Fruit fly (Drosophila melanogaster) whole organism, pupa: Measurements from ENCODE around the gene Gbs-70E.

Experiments used
- CG10348 ChIP-seq: fragments of 200-800 bp; sonication (Bioruptor generic); IDR thresholded peaks from 2 replicates; pipeline ENCODE4 v1.3.6; 2022; ENCODE audit warnings: missing biosample characterization, missing genetic modification characterization
- CG12605 ChIP-seq: fragments of 200-800 bp; sonication (Bioruptor generic); IDR thresholded peaks from 2 replicates; pipeline ENCODE4 v1.3.6; 2022; ENCODE audit warnings: missing biosample characterization, missing genetic modification characterization
- CG13204 ChIP-seq: fragments of 200-800 bp; sonication (Bioruptor generic); optimal IDR thresholded peaks from 2 replicates; lab custom pipeline; 2018; ENCODE audit warnings: missing biosample characterization, mild to moderate bottlenecking, missing genetic modification characterization, moderate library complexity
- CG14655 ChIP-seq: fragments of 200-800 bp; sonication (Bioruptor generic); optimal IDR thresholded peaks from 3 replicates; lab custom pipeline; 2017; ENCODE audit warnings: mild to moderate bottlenecking, missing biosample characterization, missing genetic modification reagents, missing genetic modification characterization
- CG15710 ChIP-seq: fragments of 200-800 bp; sonication (Bioruptor generic); optimal IDR thresholded peaks from 2 replicates; lab custom pipeline; 2018; ENCODE audit warnings: missing biosample characterization, mild to moderate bottlenecking, missing genetic modification characterization, moderate library complexity
- CG17806 ChIP-seq: fragments of 200-800 bp; sonication (Bioruptor generic); optimal IDR thresholded peaks from 2 replicates; lab custom pipeline; 2018; ENCODE audit warnings: missing biosample characterization, mild to moderate bottlenecking, missing genetic modification characterization, moderate library complexity
- CG32121 ChIP-seq: fragments of 200-800 bp; sonication (Bioruptor generic); IDR thresholded peaks from 2 replicates; pipeline ENCODE4 v1.3.6; 2022; ENCODE audit warnings: missing biosample characterization, missing genetic modification characterization
- CG34367 ChIP-seq: fragments of 200-800 bp; sonication (Bioruptor generic); optimal IDR thresholded peaks from 2 replicates; lab custom pipeline; 2018; ENCODE audit warnings: missing biosample characterization, mild to moderate bottlenecking, missing genetic modification characterization
- CG4496 ChIP-seq: fragments of 200-800 bp; sonication (Bioruptor generic); IDR thresholded peaks from 3 replicates; pipeline ENCODE4 v1.3.6; 2022; ENCODE audit warnings: missing biosample characterization, missing genetic modification characterization
- CG8159 ChIP-seq: fragments of 200-800 bp; sonication (Bioruptor generic); optimal IDR thresholded peaks from 3 replicates; lab custom pipeline; 2018; ENCODE audit warnings: missing biosample characterization, mild to moderate bottlenecking, missing genetic modification characterization, moderate library complexity
- CG8301 ChIP-seq: fragments of 200-800 bp; sonication (Bioruptor generic); optimal IDR thresholded peaks from 2 replicates; lab custom pipeline; 2018; ENCODE audit warnings: missing biosample characterization, mild to moderate bottlenecking, missing genetic modification characterization
- CG9948 ChIP-seq: fragments of 200-800 bp; sonication (Bioruptor generic); optimal IDR thresholded peaks from 2 replicates; lab custom pipeline; 2018; ENCODE audit warnings: missing biosample characterization, mild to moderate bottlenecking, missing genetic modification characterization, moderate library complexity
- D1 ChIP-seq: fragments of 200-800 bp; sonication (Bioruptor generic); optimal IDR thresholded peaks from 2 replicates; lab custom pipeline; 2018; ENCODE audit warnings: missing biosample characterization, mild to moderate bottlenecking, missing genetic modification characterization, moderate library complexity
- EcR ChIP-seq: fragments of 200-800 bp; sonication (Bioruptor generic); optimal IDR thresholded peaks from 3 replicates; lab custom pipeline; 2019; ENCODE audit warnings: missing biosample characterization, missing genetic modification characterization, mild to moderate bottlenecking, moderate library complexity, missing genetic modification reagents
- Ets98B ChIP-seq: fragments of 200-800 bp; sonication (Bioruptor generic); IDR thresholded peaks from 2 replicates; pipeline ENCODE4 v1.3.6; 2022; ENCODE audit warnings: missing biosample characterization, missing genetic modification characterization
- Pif1A ChIP-seq: fragments of 200-800 bp; sonication (Bioruptor generic); optimal IDR thresholded peaks from 3 replicates; lab custom pipeline; 2016; ENCODE audit warnings: missing biosample characterization, missing genetic modification characterization
- Pif1B ChIP-seq: fragments of 200-800 bp; sonication (Bioruptor generic); optimal IDR thresholded peaks from 3 replicates; lab custom pipeline; 2016; ENCODE audit warnings: missing biosample characterization, missing genetic modification characterization
- Snoo ChIP-seq: fragments of 200-800 bp; sonication (Bioruptor generic); optimal IDR thresholded peaks from 3 replicates; lab custom pipeline; 2017; ENCODE audit warnings: missing biosample characterization, mild to moderate bottlenecking, missing genetic modification characterization, inconsistent platforms
- fd96Ca ChIP-seq: fragments of 200-800 bp; sonication (Bioruptor generic); IDR thresholded peaks from 3 replicates; pipeline ENCODE4 v1.3.6; 2022; ENCODE audit warnings: missing biosample characterization, missing genetic modification characterization
- gl ChIP-seq: fragments of 200-800 bp; sonication (Bioruptor generic); optimal IDR thresholded peaks from 2 replicates; lab custom pipeline; 2018; ENCODE audit warnings: missing biosample characterization, mild to moderate bottlenecking, missing genetic modification characterization
- rn ChIP-seq: fragments of 200-800 bp; sonication (Bioruptor generic); IDR thresholded peaks from 2 replicates; pipeline ENCODE4 v1.3.6; 2022; ENCODE audit warnings: missing biosample characterization, missing genetic modification characterization

Gbs-70E gene

dm6 chr3L:14534619-14535018 lies 16.2 kb downstream of the Gbs-70E start:
- TF ChIP-seq Pif1B (GFP tag; lab: Kevin White, UChicago) (peak; percentile 35), Snoo (tag; lab: Kevin White, UChicago) (peak; percentile 7), EcR (GFP tag; lab: Kevin White, UChicago) (no peak), CG9948 (peak; percentile 65), CG17806 (tag; lab: Kevin White, UChicago) (peak; percentile 50), D1 (tag; lab: Kevin White, UChicago) (peak; percentile 9), CG32121 (GFP tag; lab: Robert Waterston, UW) (peak; percentile 79), Ets98B (GFP tag; lab: Robert Waterston, UW) (peak; percentile 71), CG15710 (peak; percentile 48), CG14655 (GFP tag; lab: Kevin White, UChicago) (peak; percentile 85), CG12605 (GFP tag; lab: Robert Waterston, UW) (peak; percentile 62; the same call in 1 of the 2 replicates), CG10348 (GFP tag; lab: Robert Waterston, UW) (no peak), CG13204 (GFP tag; lab: Kevin White, UChicago) (no peak), CG4496 (peak; percentile 64; the same call in 2 of the 3 replicates), CG34367 (tag; lab: Kevin White, UChicago) (peak; percentile 40), gl (tag; lab: Kevin White, UChicago) (no peak), CG8159 (tag; lab: Kevin White, UChicago) (peak; percentile 68), fd96Ca (GFP tag; lab: Robert Waterston, UW) (no peak; the same call in 2 of the 3 replicates), Pif1A (peak; percentile 67), CG8301 (tag; lab: Kevin White, UChicago) (peak; percentile 87), rn (GFP tag; lab: Robert Waterston, UW) (no peak)

DNA sequence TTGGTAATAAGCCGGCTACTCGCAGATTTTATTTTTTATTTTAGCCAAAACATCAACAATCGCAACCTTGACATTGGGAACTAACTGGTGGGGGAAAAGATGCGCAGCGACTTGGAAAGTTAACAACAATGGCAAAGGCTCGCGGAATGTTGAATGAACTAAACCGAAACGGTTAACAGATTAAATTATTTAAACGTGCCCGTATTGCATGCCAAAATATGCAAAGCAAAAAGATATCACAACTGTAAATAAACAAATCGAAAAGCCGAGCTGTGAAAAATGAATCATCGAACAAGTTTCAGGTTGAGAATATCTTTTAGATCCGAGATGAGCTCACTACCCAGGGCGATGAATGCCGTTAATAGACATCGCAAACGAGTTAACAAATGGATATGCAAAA lies 17.7 kb downstream of the Gbs-70E start:
- TF ChIP-seq CG8159 (tag; lab: Kevin White, UChicago) (no peak), CG8301 (tag; lab: Kevin White, UChicago) (no peak), D1 (tag; lab: Kevin White, UChicago) (no peak), CG32121 (GFP tag; lab: Robert Waterston, UW) (no peak), CG10348 (GFP tag; lab: Robert Waterston, UW) (no peak), gl (tag; lab: Kevin White, UChicago) (no peak), CG17806 (tag; lab: Kevin White, UChicago) (no peak), fd96Ca (GFP tag; lab: Robert Waterston, UW) (no peak), CG14655 (GFP tag; lab: Kevin White, UChicago) (no peak), Pif1B (GFP tag; lab: Kevin White, UChicago) (no peak), EcR (GFP tag; lab: Kevin White, UChicago) (no peak), Pif1A (no peak), CG15710 (no peak), CG13204 (GFP tag; lab: Kevin White, UChicago) (no peak)
- TF ChIP-seq, all 21 proteins: peak for 0

DNA sequence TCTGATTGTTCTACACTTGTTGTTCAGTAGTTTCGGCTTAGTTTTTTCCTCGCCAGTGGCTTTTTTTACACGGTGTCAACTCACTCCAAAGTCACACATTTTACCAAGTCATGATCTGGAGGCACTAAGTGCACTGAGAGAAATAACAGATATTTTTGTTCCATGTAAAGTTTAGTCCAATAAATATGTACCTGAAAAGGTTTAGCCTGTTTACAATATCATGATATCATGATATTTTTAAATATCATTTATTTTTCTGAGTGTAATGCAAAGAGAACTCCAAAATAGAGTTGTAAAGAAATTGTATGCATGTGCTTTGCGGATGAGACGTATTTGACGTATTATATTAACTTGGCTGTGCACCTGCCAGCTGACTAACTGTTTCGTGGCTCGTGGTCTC lies 19.0 kb downstream of the Gbs-70E start:
- no peak for TF ChIP-seq gl (tag; lab: Kevin White, UChicago)
- TF ChIP-seq Ets98B (GFP tag; lab: Robert Waterston, UW): no peak
- no peak for TF ChIP-seq CG13204 (GFP tag; lab: Kevin White, UChicago)
- TF ChIP-seq CG14655 (GFP tag; lab: Kevin White, UChicago): peak; percentile 6
- no peak for TF ChIP-seq CG4496
- TF ChIP-seq CG8301 (tag; lab: Kevin White, UChicago): peak; percentile 28
- no peak for TF ChIP-seq EcR (GFP tag; lab: Kevin White, UChicago)
- TF ChIP-seq CG32121 (GFP tag; lab: Robert Waterston, UW): no peak

- no peak for TF ChIP-seq CG13204 (GFP tag; lab: Kevin White, UChicago)
- TF ChIP-seq D1 (tag; lab: Kevin White, UChicago): no peak
- TF ChIP-seq gl (tag; lab: Kevin White, UChicago): no peak
- TF ChIP-seq CG34367 (tag; lab: Kevin White, UChicago): no peak
- no peak for TF ChIP-seq EcR (GFP tag; lab: Kevin White, UChicago)
- TF ChIP-seq CG32121 (GFP tag; lab: Robert Waterston, UW): no peak
- TF ChIP-seq, all 21 proteins: peak for 0
Observed at dm6 chr3L:14522483-14523362, 28.1 kb downstream of the Gbs-70E start.

- TF ChIP-seq Pif1B (GFP tag; lab: Kevin White, UChicago) (no peak), CG12605 (GFP tag; lab: Robert Waterston, UW) (no peak), Snoo (tag; lab: Kevin White, UChicago) (no peak), CG14655 (GFP tag; lab: Kevin White, UChicago) (no peak), CG15710 (no peak), CG17806 (tag; lab: Kevin White, UChicago) (no peak), CG4496 (no peak), CG32121 (GFP tag; lab: Robert Waterston, UW) (no peak), CG9948 (no peak), Pif1A (no peak), gl (tag; lab: Kevin White, UChicago) (no peak)
Observed at dm6 chr3L:14521590-14521989, 29.2 kb downstream of the Gbs-70E start, which contains the start of gene CG4613. Gene CG4613 (minus strand): TSS chr3L:14521690.
